Fruit fly (Drosophila melanogaster): ENCODE data around the gene eEF2.

The eEF2 gene

dm6 chr2L:21658529-21659009 is 23.4 kb downstream of the eEF2 start, which contains the start of gene Cul2 (continued):
- TF ChIP-seq MBD-R2 (GFP tag; IDR thresholded peaks at IDR 0.05) (peak; percentile 53), nom (GFP tag; optimal IDR thresholded peaks at IDR 0.05) (no peak), CG14014 (GFP tag; IDR thresholded peaks at IDR 0.05) (no peak), Dp (GFP tag; optimal IDR thresholded peaks at IDR 0.05) (peak; percentile 8), HmgD (GFP tag; optimal IDR thresholded peaks at IDR 0.05) (peak; percentile 42), CG7963 (GFP tag; IDR thresholded peaks at IDR 0.05; ENCODE audit: partially characterized antibody) (peak; percentile 69; the same call in 2 of the 3 replicates), hbn (GFP tag; IDR thresholded peaks at IDR 0.05; ENCODE audit: partially characterized antibody) (peak; percentile 69; the same call in 1 of the 2 replicates), CG3281 (GFP tag; optimal IDR thresholded peaks at IDR 0.05) (peak; percentile 2), gsb-n (tag; optimal IDR thresholded peaks at IDR 0.05) (no peak), lilli (GFP tag; optimal IDR thresholded peaks at IDR 0.05) (peak; percentile 48), CG12236 (GFP tag; optimal IDR thresholded peaks at IDR 0.05) (no peak), Bgb (GFP tag; IDR thresholded peaks at IDR 0.05; ENCODE audit: partially characterized antibody) (peak; percentile 86), CG33213 (GFP tag; optimal IDR thresholded peaks at IDR 0.05) (peak; percentile 77), HmgZ (tag; optimal IDR thresholded peaks at IDR 0.05) (peak; percentile 32), bbx (GFP tag; IDR thresholded peaks at IDR 0.05; ENCODE audit: partially characterized antibody) (peak; percentile 72), CG4360 (GFP tag; IDR thresholded peaks at IDR 0.05) (no peak), sob (GFP tag; IDR thresholded peaks at IDR 0.05) (0 out of 2 replicates have a peak, but pooled peaks have one; percentile 28), peb (GFP tag; IDR thresholded peaks at IDR 0.05) (no peak), ewg (GFP tag; optimal IDR thresholded peaks at IDR 0.05) (peak; percentile 25), cato (GFP tag; optimal IDR thresholded peaks at IDR 0.05; ENCODE audit: borderline replicate concordance) (peak; percentile 11), chinmo (GFP tag; IDR thresholded peaks at IDR 0.05; ENCODE audit: partially characterized antibody) (peak; percentile 73; the same call in 1 of the 4 replicates), CG16863 (GFP tag; optimal IDR thresholded peaks at IDR 0.05) (peak; percentile 16), gfzf (GFP tag; optimal IDR thresholded peaks at IDR 0.05) (peak; percentile 31), Pdp1 (GFP tag; optimal IDR thresholded peaks at IDR 0.05) (peak in 1 of 2 experiments; percentile 28), dm (GFP tag; optimal IDR thresholded peaks at IDR 0.05) (peak; percentile 25), CG12104 (GFP tag; optimal IDR thresholded peaks at IDR 0.05) (no peak), wdn (GFP tag; IDR thresholded peaks at IDR 0.05) (no peak), Nf-YB (GFP tag; optimal IDR thresholded peaks at IDR 0.05) (no peak), gem (tag; optimal IDR thresholded peaks at IDR 0.05) (peak; percentile 65), wor (GFP tag; IDR thresholded peaks at IDR 0.05) (no peak), CG13287 (GFP tag; IDR thresholded peaks at IDR 0.05; ENCODE audit: partially characterized antibody) (peak; percentile 83), CG8388 (GFP tag; optimal IDR thresholded peaks at IDR 0.05) (no peak), tx (GFP tag; optimal IDR thresholded peaks at IDR 0.05) (peak; percentile 19), br (optimal IDR thresholded peaks at IDR 0.05) (no peak), CG1603 (tag; optimal IDR thresholded peaks at IDR 0.05) (peak; percentile 71), Doc3 (GFP tag; IDR thresholded peaks at IDR 0.05; ENCODE audit: partially characterized antibody) (peak; percentile 72), CG11085 (GFP tag; IDR thresholded peaks at IDR 0.05) (no peak), pfk (GFP tag; optimal IDR thresholded peaks at IDR 0.05) (no peak), CG8944 (GFP tag; optimal IDR thresholded peaks at IDR 0.05) (no peak), tna (GFP tag; IDR thresholded peaks at IDR 0.05; ENCODE audit: partially characterized antibody) (peak; percentile 68), Gug (GFP tag; IDR thresholded peaks at IDR 0.05) (peak; percentile 51; the same call in 1 of the 4 replicates), CG9609 (GFP tag; optimal IDR thresholded peaks at IDR 0.05) (peak; percentile 51), CG17328 (GFP tag; IDR thresholded peaks at IDR 0.05) (no peak), CG15696 (tag; optimal IDR thresholded peaks at IDR 0.05) (peak; percentile 8), CG18764 (GFP tag; optimal IDR thresholded peaks at IDR 0.05) (peak; percentile 11), ro (GFP tag; IDR thresholded peaks at IDR 0.05) (no peak), gce (GFP tag; IDR thresholded peaks at IDR 0.05) (no peak), Hr3 (GFP tag; optimal IDR thresholded peaks at IDR 0.05) (peak; percentile 13), CG11723 (GFP tag; optimal IDR thresholded peaks at IDR 0.05) (peak; percentile 59), CG9932 (GFP tag; IDR thresholded peaks at IDR 0.05) (no peak)

Data from whole organism, embryonic.